Worm (Caenorhabditis elegans): ENCODE results near the gene T05C12.4.

ce11 chrII:8209476-8209875 is 29.3 kb upstream of the T05C12.4 start, which contains the start of gene M110.8:
- no peak for TF ChIP-seq F49E8.2 (tag; optimal IDR thresholded peaks at IDR 0.05; ENCODE audit: borderline replicate concordance)
- TF ChIP-seq zag-1 (tag; optimal IDR thresholded peaks at IDR 0.05), result no peak
- no peak for TF ChIP-seq pha-4 (GFP tag; IDR thresholded peaks at IDR 0.05)
- no peak for TF ChIP-seq pha-4 (tag; optimal IDR thresholded peaks at IDR 0.05)
- TF ChIP-seq ama-1 (optimal IDR thresholded peaks at IDR 0.05), result no peak
- TF ChIP-seq mdl-1 (tag; optimal IDR thresholded peaks at IDR 0.05), result no peak
- TF ChIP-seq R02D3.7 (tag; optimal IDR thresholded peaks at IDR 0.05), result no peak
